Fruit fly (Drosophila melanogaster) whole organism, embryonic: Measurements from ENCODE around the gene Atat.

Source experiments
- Bgb ChIP-seq: fragments of 200-800 bp; sonication (Bioruptor generic); IDR thresholded peaks from 2 replicates; pipeline ENCODE4 v1.3.6; 2022; ENCODE audit warnings: missing biosample characterization, missing genetic modification characterization; ENCODE audit not compliant: partially characterized antibody
- CG10366 ChIP-seq: fragments of 200-800 bp; sonication (Bioruptor generic); IDR thresholded peaks from 2 replicates; pipeline ENCODE4 v1.3.6; 2022; ENCODE audit warnings: missing biosample characterization, missing genetic modification characterization
- CG11247 ChIP-seq: fragments of 200-800 bp; sonication (Bioruptor generic); IDR thresholded peaks from 2 replicates; pipeline ENCODE4 v1.3.6; 2022; ENCODE audit warnings: missing biosample characterization, missing genetic modification characterization
- CG11504 ChIP-seq: fragments of 200-800 bp; sonication (Bioruptor generic); optimal IDR thresholded peaks from 3 replicates; lab custom pipeline; 2019; ENCODE audit warnings: missing biosample characterization, mild to moderate bottlenecking, missing genetic modification characterization, moderate library complexity
- CG12155 ChIP-seq: fragments of 200-800 bp; sonication (Bioruptor generic); optimal IDR thresholded peaks from 3 replicates; lab custom pipeline; 2016; ENCODE audit warnings: missing biosample characterization, missing genetic modification characterization
- CG14014 ChIP-seq: fragments of 200-800 bp; sonication (Bioruptor generic); IDR thresholded peaks from 2 replicates; pipeline ENCODE4 v1.3.6; 2022; ENCODE audit warnings: missing biosample characterization, missing genetic modification characterization
- CG14860 ChIP-seq: fragments of 200-800 bp; sonication (Bioruptor generic); IDR thresholded peaks from 3 replicates; pipeline ENCODE4 v1.3.6; 2022; ENCODE audit warnings: missing biosample characterization, missing genetic modification characterization; ENCODE audit not compliant: partially characterized antibody
- CG17829 ChIP-seq: fragments of 200-800 bp; optimal IDR thresholded peaks from 2 replicates; lab custom pipeline; 2019; ENCODE audit warnings: missing biosample characterization, mild to moderate bottlenecking, missing genetic modification characterization, moderate library complexity
- CG2129 ChIP-seq: fragments of 200-800 bp; sonication (Bioruptor generic); IDR thresholded peaks from 2 replicates; pipeline ENCODE4 v1.3.6; 2022; ENCODE audit warnings: missing biosample characterization, missing genetic modification characterization; ENCODE audit not compliant: partially characterized antibody
- CG7928 ChIP-seq: fragments of 200-800 bp; sonication (Bioruptor generic); optimal IDR thresholded peaks from 2 replicates; lab custom pipeline; 2017; ENCODE audit warnings: missing biosample characterization, mild to moderate bottlenecking, missing genetic modification characterization
- CG8290 ChIP-seq, 3 experiments: fragments of 200-800 bp; sonication (Bioruptor generic); optimal IDR thresholded peaks; 2 replicates each; lab custom pipeline; 2016 to 2019; ENCODE audit warnings: missing biosample characterization in 3 of 3, missing genetic modification characterization in 3 of 3, mild to moderate bottlenecking in 2 of 3, moderate library complexity in 1 of 3
- CG9932 ChIP-seq: fragments of 200-800 bp; sonication (Bioruptor generic); IDR thresholded peaks from 2 replicates; pipeline ENCODE4 v1.3.6; 2022; ENCODE audit warnings: missing biosample characterization, missing genetic modification characterization
- CTCF ChIP-seq: fragments of 200-800 bp; sonication (Bioruptor generic); optimal IDR thresholded peaks from 2 replicates; lab custom pipeline; 2017; ENCODE audit warnings: missing biosample characterization, mild to moderate bottlenecking, missing genetic modification characterization, moderate library complexity
- Elba2 ChIP-seq: fragments of 200-800 bp; sonication (Bioruptor generic); optimal IDR thresholded peaks from 3 replicates; lab custom pipeline; 2016; ENCODE audit warnings: missing biosample characterization, missing genetic modification characterization
- Ets65A ChIP-seq: fragments of 200-800 bp; sonication (Bioruptor generic); peaks from one replicate; lab custom pipeline; 2016; ENCODE audit warnings: missing biosample characterization, missing genetic modification characterization
- Gsc ChIP-seq: fragments of 200-800 bp; sonication (Bioruptor generic); IDR thresholded peaks from 2 replicates; pipeline ENCODE4 v1.3.6; 2022; ENCODE audit warnings: missing biosample characterization, missing genetic modification characterization
- H2.0 ChIP-seq: fragments of 200-800 bp; sonication (Bioruptor generic); IDR thresholded peaks from 2 replicates; pipeline ENCODE4 v1.3.6; 2022; ENCODE audit warnings: missing biosample characterization, missing genetic modification characterization
- HHEX ChIP-seq: fragments of 200-800 bp; sonication (Bioruptor generic); optimal IDR thresholded peaks from 3 replicates; lab custom pipeline; 2017; ENCODE audit warnings: missing biosample characterization, mild to moderate bottlenecking, missing genetic modification characterization, missing genetic modification reagents
- HLH3B ChIP-seq: fragments of 200-800 bp; sonication (Bioruptor generic); IDR thresholded peaks from 2 replicates; pipeline ENCODE4 v1.3.6; 2022; ENCODE audit warnings: missing biosample characterization, missing genetic modification characterization
- Hr78 ChIP-seq, 2 experiments: fragments of 200-800 bp in 1 of 2; fragments of >200 bp in 1 of 2; sonication (Bioruptor generic) in 1 of 2; optimal IDR thresholded peaks; 2 replicates each; lab custom pipeline; 2017 to 2019; ENCODE audit warnings: missing biosample characterization in 2 of 2, missing genetic modification characterization in 2 of 2, mild to moderate bottlenecking in 1 of 2, moderate library complexity in 1 of 2
- MESR4 ChIP-seq: fragments of 200-800 bp; sonication (Bioruptor generic); optimal IDR thresholded peaks from 2 replicates; lab custom pipeline; 2018; ENCODE audit warnings: missing biosample characterization, mild to moderate bottlenecking, missing genetic modification characterization, moderate library complexity
- Med ChIP-seq: fragments of 200-800 bp; sonication (Bioruptor generic); peaks from one replicate; lab custom pipeline; 2016; ENCODE audit warnings: missing biosample characterization, missing genetic modification characterization, mild to moderate bottlenecking, inconsistent platforms, moderate library complexity
- Nf-YC ChIP-seq: fragments of 200-800 bp; optimal IDR thresholded peaks from 3 replicates; lab custom pipeline; 2019; ENCODE audit warnings: missing biosample characterization, mild to moderate bottlenecking, missing genetic modification characterization, moderate library complexity
- Oaz ChIP-seq: fragments of 200-800 bp; sonication (Bioruptor generic); IDR thresholded peaks from 2 replicates; pipeline ENCODE4 v1.3.6; 2022; ENCODE audit warnings: missing biosample characterization, missing genetic modification characterization
- Rfx ChIP-seq: fragments of 200-800 bp; sonication (Bioruptor generic); IDR thresholded peaks from 2 replicates; pipeline ENCODE4 v1.3.6; 2022; ENCODE audit warnings: missing biosample characterization, missing genetic modification characterization
- Sry-β ChIP-seq: fragments of 200-800 bp; sonication (Bioruptor generic); optimal IDR thresholded peaks from 2 replicates; lab custom pipeline; 2018; ENCODE audit warnings: missing biosample characterization, mild to moderate bottlenecking, missing genetic modification characterization, moderate library complexity
- Sry-δ ChIP-seq: fragments of 200-800 bp; sonication (Bioruptor generic); optimal IDR thresholded peaks from 2 replicates; lab custom pipeline; 2016; ENCODE audit warnings: missing biosample characterization, missing genetic modification characterization
- Vsx1 ChIP-seq: fragments of 200-800 bp; sonication (Bioruptor generic); optimal IDR thresholded peaks from 2 replicates; lab custom pipeline; 2017; ENCODE audit warnings: missing biosample characterization, mild to moderate bottlenecking, missing genetic modification characterization, missing genetic modification reagents
- amos ChIP-seq: fragments of 200-800 bp; sonication (Bioruptor generic); IDR thresholded peaks from 2 replicates; pipeline ENCODE4 v1.3.6; 2022; ENCODE audit warnings: missing biosample characterization, missing genetic modification characterization; ENCODE audit not compliant: partially characterized antibody
- bcd ChIP-seq: fragments of 200-800 bp; sonication (Bioruptor generic); optimal IDR thresholded peaks from 2 replicates; lab custom pipeline; 2017; ENCODE audit warnings: missing biosample characterization, mild to moderate bottlenecking, missing genetic modification characterization
- dati ChIP-seq: fragments of 200-800 bp; sonication (Bioruptor generic); IDR thresholded peaks from 2 replicates; pipeline ENCODE4 v1.3.6; 2022; ENCODE audit warnings: missing biosample characterization, missing genetic modification characterization
- ems ChIP-seq: fragments of 200-800 bp; sonication (Bioruptor generic); optimal IDR thresholded peaks from 3 replicates; lab custom pipeline; 2016; ENCODE audit warnings: missing biosample characterization, missing genetic modification characterization
- esg ChIP-seq: fragments of 200-800 bp; sonication (Bioruptor generic); conservative IDR thresholded peaks from 2 replicates; pipeline ENCODE4 v1.3.6; 2022; ENCODE audit warnings: missing biosample characterization, missing genetic modification characterization
- ftz-f1 ChIP-seq: fragments of 200-800 bp; sonication (Bioruptor generic); optimal IDR thresholded peaks from 2 replicates; lab custom pipeline; 2016; ENCODE audit warnings: missing biosample characterization, missing genetic modification characterization
- grau ChIP-seq: fragments of 200-800 bp; optimal IDR thresholded peaks from 3 replicates; lab custom pipeline; 2019; ENCODE audit warnings: missing biosample characterization, mild to moderate bottlenecking, missing genetic modification characterization, moderate library complexity
- hkb ChIP-seq, 2 experiments: fragments of 200-800 bp in 1 of 2; fragments of >200 bp in 1 of 2; sonication (Bioruptor generic) in 1 of 2; IDR thresholded peaks in 1 of 2; optimal IDR thresholded peaks in 1 of 2; 2 replicates each; pipeline versions ENCODE4 v1.3.6 to Lab custom; 2017 to 2022; ENCODE audit warnings: missing biosample characterization in 1 of 2, missing genetic modification characterization in 1 of 2
- hth ChIP-seq: fragments of >200 bp; optimal IDR thresholded peaks from 2 replicates; lab custom pipeline; 2017; ENCODE audit warnings: inconsistent platforms
- lola ChIP-seq, 3 experiments: fragments of >200 bp in 2 of 3; fragments of 200-800 bp in 1 of 3; sonication (Bioruptor generic) in 1 of 3; optimal IDR thresholded peaks; 2 replicates each; lab custom pipeline; 2017 to 2019; ENCODE audit warnings: missing biosample characterization in 3 of 3, missing genetic modification characterization in 3 of 3, mild to moderate bottlenecking in 1 of 3, moderate library complexity in 1 of 3
- mld ChIP-seq: fragments of 200-800 bp; sonication (Bioruptor generic); IDR thresholded peaks from 3 replicates; pipeline ENCODE4 v1.3.6; 2022; ENCODE audit warnings: missing biosample characterization, missing genetic modification characterization; ENCODE audit not compliant: partially characterized antibody
- odd ChIP-seq: fragments of 200-800 bp; sonication (Bioruptor generic); optimal IDR thresholded peaks from 2 replicates; lab custom pipeline; 2017; ENCODE audit warnings: missing biosample characterization, mild to moderate bottlenecking, missing genetic modification characterization
- pan ChIP-seq, 4 experiments: fragments of >200 bp in 3 of 4; fragments of 200-800 bp in 1 of 4; sonication (Bioruptor generic) in 1 of 4; optimal IDR thresholded peaks in 3 of 4; IDR thresholded peaks in 1 of 4; 2 replicates each; pipeline versions ENCODE4 v1.3.6 to Lab custom; 2017 to 2022; ENCODE audit warnings: missing biosample characterization in 2 of 4, missing genetic modification characterization in 2 of 4, mixed read lengths in 1 of 4
- pita ChIP-seq: fragments of 200-800 bp; sonication (Bioruptor generic); optimal IDR thresholded peaks from 2 replicates; lab custom pipeline; 2017; ENCODE audit warnings: missing biosample characterization, mild to moderate bottlenecking, missing genetic modification characterization
- row ChIP-seq: fragments of 200-800 bp; sonication (Bioruptor generic); IDR thresholded peaks from 3 replicates; pipeline ENCODE4 v1.3.6; 2022; ENCODE audit warnings: missing biosample characterization, missing genetic modification characterization
- sd ChIP-seq: fragments of 200-800 bp; sonication (Bioruptor generic); optimal IDR thresholded peaks from 3 replicates; lab custom pipeline; 2018; ENCODE audit warnings: missing biosample characterization, mild to moderate bottlenecking, missing genetic modification characterization, moderate library complexity
- shn ChIP-seq: fragments of 200-800 bp; sonication (Bioruptor generic); optimal IDR thresholded peaks from 3 replicates; lab custom pipeline; 2016; ENCODE audit warnings: missing biosample characterization, missing genetic modification characterization
- slbo ChIP-seq: fragments of 200-800 bp; sonication (Bioruptor generic); IDR thresholded peaks from 2 replicates; pipeline ENCODE4 v1.3.6; 2022; ENCODE audit warnings: missing biosample characterization, missing genetic modification characterization
- sr ChIP-seq: fragments of 200-800 bp; sonication (Bioruptor generic); IDR thresholded peaks from 3 replicates; pipeline ENCODE4 v1.3.6; 2022; ENCODE audit warnings: missing biosample characterization, missing genetic modification characterization
- zfh2 ChIP-seq: fragments of 200-800 bp; sonication (Bioruptor generic); optimal IDR thresholded peaks from 2 replicates; lab custom pipeline; 2016; ENCODE audit warnings: missing biosample characterization, missing genetic modification characterization

The Atat gene

dm6 chr3L:9442625-9443282 lies 16.2 kb upstream of the Atat start, which contains the start of gene Srg3:
Gene Srg3, plus strand, starts transcription at chr3L:9443232.
- no peak for TF ChIP-seq lola (GFP tag; optimal IDR thresholded peaks at IDR 0.05; lab: Kevin White, UChicago)
- no peak for TF ChIP-seq CG11247 (GFP tag; lab: Robert Waterston, UW)
- TF ChIP-seq row (GFP tag; lab: Robert Waterston, UW): peak; percentile 7
- no peak for TF ChIP-seq sd (tag; lab: Kevin White, UChicago)
- TF ChIP-seq shn: no peak
- no peak for TF ChIP-seq CG17829
- no peak for TF ChIP-seq zfh2 (GFP tag; lab: Kevin White, UChicago)
- TF ChIP-seq Hr78 (GFP tag; optimal IDR thresholded peaks at IDR 0.05; lab: Kevin White, UChicago): no peak
- TF ChIP-seq CG14860 (GFP tag; lab: Robert Waterston, UW): no peak
- peak; percentile 60 for TF ChIP-seq slbo (GFP tag; lab: Robert Waterston, UW)
- TF ChIP-seq bcd: no peak
- TF ChIP-seq Elba2 (GFP tag; lab: Kevin White, UChicago): peak; percentile 86
- peak; percentile 19; the same call in 1 of the 2 replicates for TF ChIP-seq H2.0 (GFP tag; lab: Robert Waterston, UW)
- no peak for TF ChIP-seq CG12155 (GFP tag; lab: Kevin White, UChicago)
- TF ChIP-seq MESR4 (GFP tag; lab: Kevin White, UChicago): no peak
- TF ChIP-seq CG11504 (tag; lab: Kevin White, UChicago): peak; percentile 6
- no peak for TF ChIP-seq pan (optimal IDR thresholded peaks at IDR 0.05; lab: Kevin White, UChicago)
- no peak for TF ChIP-seq pan (GFP tag; optimal IDR thresholded peaks at IDR 0.05 in 1 of 2, IDR thresholded peaks at IDR 0.05 in 1 of 2)
- no peak for TF ChIP-seq Sry-δ (GFP tag; lab: Kevin White, UChicago)
- peak; percentile 11; the same call in 1 of the 2 replicates for TF ChIP-seq esg (GFP tag; lab: Robert Waterston, UW)
- no peak for TF ChIP-seq HLH3B (GFP tag; lab: Robert Waterston, UW)
- TF ChIP-seq Gsc (GFP tag; lab: Robert Waterston, UW): no peak
- 0 out of 2 replicates have a peak, but pooled peaks have one; percentile 12 for TF ChIP-seq Oaz
- no peak for TF ChIP-seq hth (lab: Kevin White, UChicago)
- TF ChIP-seq CG7928: no peak
- TF ChIP-seq pita (GFP tag; lab: Kevin White, UChicago): peak; percentile 20
- TF ChIP-seq ftz-f1: no peak
- peak; percentile 1 for TF ChIP-seq CTCF
- peak; percentile 43 for TF ChIP-seq Med (GFP tag; lab: Kevin White, UChicago)
- TF ChIP-seq Rfx: 0 out of 2 replicates have a peak, but pooled peaks have one; percentile 4
- TF ChIP-seq Ets65A: no peak
- TF ChIP-seq Nf-YC (tag; lab: Kevin White, UChicago): no peak
- peak; percentile 26 for TF ChIP-seq odd (GFP tag; lab: Kevin White, UChicago)
- no peak for TF ChIP-seq dati (GFP tag; lab: Robert Waterston, UW)
- TF ChIP-seq CG8290 (GFP tag; optimal IDR thresholded peaks at IDR 0.05; lab: Kevin White, UChicago): no peak
- peak in 1 of 2 experiments; percentile 43 for TF ChIP-seq CG8290 (tag; optimal IDR thresholded peaks at IDR 0.05; lab: Kevin White, UChicago)
- TF ChIP-seq hkb (optimal IDR thresholded peaks at IDR 0.05; lab: Kevin White, UChicago): peak; percentile 53
- 0 out of 2 replicates have a peak, but pooled peaks have one; percentile 6 for TF ChIP-seq hkb (GFP tag; IDR thresholded peaks at IDR 0.05; lab: Robert Waterston, UW)
- TF ChIP-seq grau (tag; lab: Kevin White, UChicago): no peak
- TF ChIP-seq Vsx1: no peak
- TF ChIP-seq ems (GFP tag; lab: Kevin White, UChicago): peak; percentile 6
- TF ChIP-seq amos: no peak; the same call in 1 of the 2 replicates
- TF ChIP-seq sr (GFP tag; lab: Robert Waterston, UW): no peak
- TF ChIP-seq CG10366 (GFP tag; lab: Robert Waterston, UW): no peak; the same call in 1 of the 2 replicates
- TF ChIP-seq Sry-β: no peak
- TF ChIP-seq HHEX (GFP tag; lab: Kevin White, UChicago): no peak
- TF ChIP-seq mld (GFP tag; lab: Robert Waterston, UW): no peak
- 0 out of 2 replicates have a peak, but pooled peaks have one; percentile 6 for TF ChIP-seq CG14014 (GFP tag; lab: Robert Waterston, UW)
- no peak for TF ChIP-seq Bgb
- TF ChIP-seq CG2129: no peak
- peak; percentile 47 for TF ChIP-seq CG9932 (GFP tag; lab: Robert Waterston, UW)
